Worm (Caenorhabditis elegans): Measurements from ENCODE around the gene best-16.

The best-16 gene

DNA sequence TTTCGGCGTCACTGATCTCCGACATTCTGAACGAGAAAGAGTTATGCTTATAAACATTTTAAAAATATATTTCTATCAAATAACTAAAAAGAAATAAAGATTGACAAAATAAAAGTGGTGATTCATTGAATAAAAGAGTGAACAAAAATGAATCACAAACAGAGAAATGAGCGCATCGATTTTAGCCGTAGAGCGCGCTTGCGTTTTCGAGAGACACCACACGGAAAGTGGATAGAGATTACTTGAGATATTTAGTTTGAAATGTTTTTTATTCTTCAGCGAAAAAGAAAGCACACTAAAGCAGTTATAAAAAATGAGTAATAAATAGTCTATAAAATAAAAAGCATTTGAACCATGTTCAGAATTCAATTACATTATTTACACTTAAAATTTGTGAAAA is 34.6 kb upstream of the best-16 start, which contains the start of gene cap-1:
Gene cap-1 (minus strand): TSS at position 26 of the 400 bp plus-strand sequence.
- TF ChIP-seq nhr-76 (tag; optimal IDR thresholded peaks at IDR 0.05) (no peak), lin-39 (tag; optimal IDR thresholded peaks at IDR 0.05) (no peak), nhr-25 (tag; optimal IDR thresholded peaks at IDR 0.05) (peak; percentile 44), jun-1 (tag; optimal IDR thresholded peaks at IDR 0.05) (peak; percentile 28), ceh-28 (tag; optimal IDR thresholded peaks at IDR 0.05) (peak; percentile 73), nfya-1 (tag; optimal IDR thresholded peaks at IDR 0.05; ENCODE audit: insufficient read depth) (peak; percentile 68), elt-1 (tag; optimal IDR thresholded peaks at IDR 0.05) (no peak), egl-5 (tag; optimal IDR thresholded peaks at IDR 0.05) (peak; percentile 52), hmg-11 (tag; optimal IDR thresholded peaks at IDR 0.05) (peak; percentile 72), snpc-4 (tag; optimal IDR thresholded peaks at IDR 0.05) (peak; percentile 80), pqm-1 (tag; optimal IDR thresholded peaks at IDR 0.05) (peak; percentile 53), fos-1 (tag; optimal IDR thresholded peaks at IDR 0.05) (peak; percentile 50), egl-27 (tag; optimal IDR thresholded peaks at IDR 0.05) (no peak), mml-1 (tag; optimal IDR thresholded peaks at IDR 0.05) (no peak), ceh-82 (tag; optimal IDR thresholded peaks at IDR 0.05) (peak; percentile 35), lin-15B (tag; optimal IDR thresholded peaks at IDR 0.05) (peak; percentile 88), pha-4 (tag; optimal IDR thresholded peaks at IDR 0.05) (peak; percentile 92), nhr-23 (tag; optimal IDR thresholded peaks at IDR 0.05) (peak; percentile 82), elt-2 (tag; optimal IDR thresholded peaks at IDR 0.05) (peak; percentile 33)

DNA sequence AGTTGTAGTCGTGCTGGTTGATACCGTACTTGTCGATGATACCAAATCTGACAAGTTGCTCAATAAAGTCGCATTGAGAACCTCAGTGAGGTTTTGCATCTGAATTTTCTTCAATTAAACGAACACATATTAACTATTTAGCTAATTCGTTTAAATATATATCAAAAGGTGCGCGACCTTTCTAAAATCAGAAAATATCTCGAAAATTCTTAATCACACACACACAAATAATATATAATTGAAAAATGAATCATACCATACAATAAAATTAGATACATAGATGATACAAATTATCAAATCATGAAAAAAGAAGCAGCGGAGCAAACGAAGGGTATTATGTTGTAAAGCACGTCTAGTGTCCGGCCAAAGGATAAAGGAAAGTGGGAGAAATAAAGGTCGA is 32.6 kb upstream of the best-16 start, which contains the start of gene D2024.5:
Gene D2024.5 (minus strand): TSS at position 101 of the 400 bp plus-strand sequence.
- TF ChIP-seq hmg-11 (tag; optimal IDR thresholded peaks at IDR 0.05): no peak
- no peak for TF ChIP-seq ceh-82 (tag; optimal IDR thresholded peaks at IDR 0.05)
- TF ChIP-seq sea-2 (GFP tag; optimal IDR thresholded peaks at IDR 0.05): no peak

DNA sequence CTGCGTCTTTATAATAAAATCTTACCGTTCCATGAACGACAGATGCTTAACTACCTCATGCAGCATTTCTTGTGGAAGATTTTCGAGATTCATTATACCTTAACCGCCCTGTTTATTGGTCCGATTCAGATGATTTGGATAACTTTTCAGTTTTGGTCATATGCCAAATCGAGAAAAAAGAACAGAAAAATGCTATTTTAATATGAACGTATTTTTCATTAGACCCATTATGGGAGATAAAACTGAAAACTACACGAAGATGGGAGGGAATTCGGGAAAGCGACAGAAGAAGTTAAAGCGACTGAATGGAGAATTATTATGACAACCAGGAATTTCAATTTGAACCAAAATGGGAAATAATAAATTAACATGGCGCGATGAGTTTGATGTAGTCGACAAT is 31.4 kb upstream of the best-16 start, which contains the start of gene R13A1.10:
Gene R13A1.10 (minus strand): TSS at position 101 of the 400 bp plus-strand sequence.
- no peak for TF ChIP-seq egl-5 (tag; optimal IDR thresholded peaks at IDR 0.05)
- TF ChIP-seq lin-39 (tag; optimal IDR thresholded peaks at IDR 0.05): no peak
- TF ChIP-seq nfya-1 (tag; optimal IDR thresholded peaks at IDR 0.05; ENCODE audit: insufficient read depth): no peak
- no peak for TF ChIP-seq sea-2 (GFP tag; optimal IDR thresholded peaks at IDR 0.05)
- no peak for TF ChIP-seq ZK546.5 (tag; optimal IDR thresholded peaks at IDR 0.05)
- TF ChIP-seq nhr-25 (tag; optimal IDR thresholded peaks at IDR 0.05): no peak
- TF ChIP-seq zag-1 (tag; optimal IDR thresholded peaks at IDR 0.05): no peak
- TF ChIP-seq fkh-10 (GFP tag; optimal IDR thresholded peaks at IDR 0.05): no peak
- no peak for TF ChIP-seq tbx-2 (tag; optimal IDR thresholded peaks at IDR 0.05)
- TF ChIP-seq eor-1 (tag; optimal IDR thresholded peaks at IDR 0.05): no peak
- no peak for TF ChIP-seq nhr-28 (tag; optimal IDR thresholded peaks at IDR 0.05)
- no peak for TF ChIP-seq nhr-237 (tag; optimal IDR thresholded peaks at IDR 0.05)
- TF ChIP-seq nhr-23 (tag; optimal IDR thresholded peaks at IDR 0.05): no peak
- no peak for TF ChIP-seq nhr-43 (tag; optimal IDR thresholded peaks at IDR 0.05; ENCODE audit: poor library complexity, severe bottlenecking)
- no peak for TF ChIP-seq mdl-1 (tag; optimal IDR thresholded peaks at IDR 0.05)

DNA sequence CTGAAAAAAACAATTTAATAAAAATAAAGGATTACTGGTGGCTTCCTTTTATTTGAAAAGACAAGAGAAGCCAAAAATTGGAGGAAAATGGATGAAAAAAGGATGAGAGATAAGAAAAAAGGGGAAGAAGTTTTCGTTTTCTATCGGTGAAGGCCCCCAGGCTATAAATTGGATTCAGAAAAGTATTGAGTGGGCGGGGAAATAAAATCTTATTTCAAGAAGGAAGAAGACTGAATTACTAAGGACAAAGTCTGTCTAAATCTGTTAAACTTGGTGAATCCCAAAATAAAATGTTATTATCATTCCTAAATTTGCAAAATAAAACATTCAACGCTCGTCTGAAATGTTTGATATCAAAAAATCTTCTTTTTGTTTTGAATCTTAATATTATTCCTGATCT is 26.5 kb upstream of the best-16 start:
- peak; percentile 18 for TF ChIP-seq fkh-10 (GFP tag; optimal IDR thresholded peaks at IDR 0.05)
- TF ChIP-seq egl-5 (tag; optimal IDR thresholded peaks at IDR 0.05): no peak

DNA sequence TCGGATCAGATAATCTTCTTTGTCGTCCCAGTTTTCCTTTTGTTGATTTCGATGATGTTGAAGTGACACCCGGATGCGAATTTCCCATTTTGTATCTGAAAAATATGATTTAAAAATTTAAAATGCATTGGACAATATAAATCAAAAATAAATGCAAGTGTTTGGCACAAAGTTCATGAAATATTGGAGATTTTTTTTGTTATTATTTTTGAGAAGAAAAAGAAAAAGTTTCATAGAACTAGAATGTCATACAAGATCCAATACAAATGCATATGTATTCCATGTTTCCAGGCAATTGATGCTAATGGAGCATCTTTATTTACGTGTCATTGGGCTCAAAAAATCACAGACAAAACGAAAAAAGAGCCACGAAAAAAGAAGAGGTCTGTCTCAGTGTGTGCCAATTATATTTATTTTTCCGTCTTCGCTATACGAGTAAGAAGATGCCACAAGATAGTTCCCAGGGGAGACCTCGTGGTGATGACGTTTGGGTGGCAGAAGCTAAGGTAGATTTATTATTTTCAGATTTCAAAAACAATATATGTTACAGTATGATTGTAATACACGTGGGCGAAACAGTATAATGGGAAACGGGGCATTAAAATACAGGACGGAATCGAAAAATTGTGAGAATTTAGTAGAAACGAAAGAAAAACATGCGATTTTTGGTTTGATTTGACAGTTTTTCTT is 23.9 kb upstream of the best-16 start, which contains the start of the genes glb-23 and R13A1.1:
Gene glb-23 (minus strand): TSS at position 101 of the 690 bp plus-strand sequence.
Gene R13A1.1 (plus strand): TSS at position 640 of the 690 bp plus-strand sequence.
- TF ChIP-seq nhr-25 (tag; optimal IDR thresholded peaks at IDR 0.05): no peak
- no peak for TF ChIP-seq lin-15B (tag; optimal IDR thresholded peaks at IDR 0.05)
- TF ChIP-seq ceh-28 (tag; optimal IDR thresholded peaks at IDR 0.05): no peak
- TF ChIP-seq elt-2 (tag; optimal IDR thresholded peaks at IDR 0.05): no peak
- TF ChIP-seq nhr-12 (tag; optimal IDR thresholded peaks at IDR 0.05): no peak

DNA sequence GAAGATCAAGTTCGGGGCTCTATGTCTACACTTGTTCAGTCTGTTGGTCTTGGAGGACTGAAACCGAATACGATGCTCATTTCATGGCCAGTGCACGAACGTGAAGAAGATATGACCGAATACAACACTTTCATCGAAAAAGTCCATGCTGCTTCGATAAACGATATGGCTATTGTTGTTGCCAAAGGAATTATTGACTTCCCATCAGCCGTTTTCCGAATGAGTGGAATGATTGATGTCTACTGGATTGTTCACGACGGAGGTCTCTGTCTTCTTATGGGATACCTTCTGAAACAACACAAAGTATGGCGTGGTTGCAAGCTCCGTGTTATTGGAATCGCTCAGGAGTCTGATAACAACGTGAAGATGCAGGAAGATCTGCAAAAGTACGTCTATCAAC is 20.6 kb upstream of the best-16 start:
- no peak for TF ChIP-seq nhr-25 (tag; optimal IDR thresholded peaks at IDR 0.05)
- TF ChIP-seq fkh-2 (tag; optimal IDR thresholded peaks at IDR 0.05): no peak
- no peak for TF ChIP-seq egl-27 (tag; optimal IDR thresholded peaks at IDR 0.05)
- no peak for TF ChIP-seq pha-4 (tag; optimal IDR thresholded peaks at IDR 0.05)
- TF ChIP-seq lsy-12 (tag; optimal IDR thresholded peaks at IDR 0.05): no peak
- no peak for TF ChIP-seq aly-2 (tag; optimal IDR thresholded peaks at IDR 0.05)
- no peak for TF ChIP-seq eor-1 (tag; optimal IDR thresholded peaks at IDR 0.05)
- no peak for TF ChIP-seq elt-2 (tag; optimal IDR thresholded peaks at IDR 0.05)
- no peak for TF ChIP-seq nhr-237 (tag; optimal IDR thresholded peaks at IDR 0.05)
- no peak for TF ChIP-seq tbx-2 (tag; optimal IDR thresholded peaks at IDR 0.05)
- no peak for TF ChIP-seq nhr-67 (tag; optimal IDR thresholded peaks at IDR 0.05)
- TF ChIP-seq daf-12 (tag; optimal IDR thresholded peaks at IDR 0.05): no peak
- TF ChIP-seq ztf-4 (tag; optimal IDR thresholded peaks at IDR 0.05): no peak
- no peak for TF ChIP-seq nhr-28 (tag; optimal IDR thresholded peaks at IDR 0.05)
